Fruit fly (Drosophila melanogaster): Measurements from ENCODE around the gene Nedd4.

The Nedd4 gene

dm6 chr3L:17494541-17494940 is 35.3 kb upstream of the Nedd4 start, which contains the start of gene edin:
TSS of gene edin (plus strand) at chr3L:17494880.
- TF ChIP-seq h (optimal IDR thresholded peaks at IDR 0.05), result no peak
- peak; percentile 35 for TF ChIP-seq sens (GFP tag)

- TF ChIP-seq nmo (GFP tag; optimal IDR thresholded peaks at IDR 0.05) (peak; percentile 44), Deaf1 (tag; optimal IDR thresholded peaks at IDR 0.05) (no peak), CG11093 (GFP tag; IDR thresholded peaks at IDR 0.05) (0 out of 3 replicates have a peak, but pooled peaks have one; percentile 31), chm (GFP tag; IDR thresholded peaks at IDR 0.05) (no peak), CG18476 (GFP tag; optimal IDR thresholded peaks at IDR 0.05) (no peak), Sin3A (optimal IDR thresholded peaks at IDR 0.05) (no peak), D (optimal IDR thresholded peaks at IDR 0.05) (no peak), D (GFP tag; optimal IDR thresholded peaks at IDR 0.05) (peak; percentile 16), CG13894 (tag; optimal IDR thresholded peaks at IDR 0.05) (no peak), ewg (GFP tag; optimal IDR thresholded peaks at IDR 0.05) (peak; percentile 17), cg (GFP tag; optimal IDR thresholded peaks at IDR 0.05) (peak; percentile 71), MBD-R2 (GFP tag; IDR thresholded peaks at IDR 0.05) (no peak), nom (GFP tag; optimal IDR thresholded peaks at IDR 0.05) (peak; percentile 28), Dip2 (GFP tag; IDR thresholded peaks at IDR 0.05) (no peak), CG17385 (GFP tag; optimal IDR thresholded peaks at IDR 0.05) (peak; percentile 17), Atf3 (GFP tag; optimal IDR thresholded peaks at IDR 0.05) (no peak), CG14710 (tag; optimal IDR thresholded peaks at IDR 0.05) (peak; percentile 49), Xrp1 (GFP tag; IDR thresholded peaks at IDR 0.05) (peak; percentile 59; the same call in 1 of the 2 replicates), CG18262 (tag; optimal IDR thresholded peaks at IDR 0.05) (peak; percentile 67), CG12744 (GFP tag; optimal IDR thresholded peaks at IDR 0.05) (no peak), CG17361 (GFP tag; IDR thresholded peaks at IDR 0.05) (peak; percentile 50; the same call in 1 of the 3 replicates), az2 (GFP tag; optimal IDR thresholded peaks at IDR 0.05) (peak; percentile 40), CG15601 (tag; optimal IDR thresholded peaks at IDR 0.05) (peak; percentile 27), CG8290 (GFP tag; optimal IDR thresholded peaks at IDR 0.05) (peak; percentile 1), CG8290 (tag; optimal IDR thresholded peaks at IDR 0.05) (no peak), CG10979 (tag; optimal IDR thresholded peaks at IDR 0.05) (peak; percentile 64), klu (GFP tag; IDR thresholded peaks at IDR 0.05) (no peak), CG7839 (tag; optimal IDR thresholded peaks at IDR 0.05) (peak; percentile 43), ato (GFP tag; IDR thresholded peaks at IDR 0.05; ENCODE audit: partially characterized antibody) (no peak), da (GFP tag; optimal IDR thresholded peaks at IDR 0.05) (no peak), CG8388 (GFP tag; optimal IDR thresholded peaks at IDR 0.05) (peak; percentile 27), CG4424 (GFP tag; optimal IDR thresholded peaks at IDR 0.05) (peak; percentile 25), CG6683 (GFP tag; optimal IDR thresholded peaks at IDR 0.05) (no peak), CG30020 (tag; optimal IDR thresholded peaks at IDR 0.05) (no peak), D19A (tag; optimal IDR thresholded peaks at IDR 0.05) (peak; percentile 99), phol (tag; optimal IDR thresholded peaks at IDR 0.05) (peak; percentile 61), Dll (GFP tag; IDR thresholded peaks at IDR 0.05; ENCODE audit: partially characterized antibody) (no peak), CG17328 (GFP tag; IDR thresholded peaks at IDR 0.05) (peak; percentile 52), Nf-YB (GFP tag; optimal IDR thresholded peaks at IDR 0.05) (peak; percentile 40), CG6689 (GFP tag; IDR thresholded peaks at IDR 0.05) (0 out of 2 replicates have a peak, but pooled peaks have one; percentile 32), Usf (GFP tag; optimal IDR thresholded peaks at IDR 0.05) (no peak), Med (GFP tag) (peak; percentile 66), CG12236 (GFP tag; optimal IDR thresholded peaks at IDR 0.05) (no peak), CG9876 (GFP tag; optimal IDR thresholded peaks at IDR 0.05) (no peak), eve (GFP tag; optimal IDR thresholded peaks at IDR 0.05) (peak in 1 of 2 experiments; percentile 54), Awh (GFP tag; IDR thresholded peaks at IDR 0.05) (0 out of 2 replicates have a peak, but pooled peaks have one; percentile 52), z (GFP tag; IDR thresholded peaks at IDR 0.05) (peak; percentile 29; the same call in 1 of the 3 replicates)
Observed at dm6 chr3L:17495266-17495961, 34.5 kb upstream of the Nedd4 start.
